Fruit fly (Drosophila melanogaster): ENCODE results near the gene CG32487.

DNA sequence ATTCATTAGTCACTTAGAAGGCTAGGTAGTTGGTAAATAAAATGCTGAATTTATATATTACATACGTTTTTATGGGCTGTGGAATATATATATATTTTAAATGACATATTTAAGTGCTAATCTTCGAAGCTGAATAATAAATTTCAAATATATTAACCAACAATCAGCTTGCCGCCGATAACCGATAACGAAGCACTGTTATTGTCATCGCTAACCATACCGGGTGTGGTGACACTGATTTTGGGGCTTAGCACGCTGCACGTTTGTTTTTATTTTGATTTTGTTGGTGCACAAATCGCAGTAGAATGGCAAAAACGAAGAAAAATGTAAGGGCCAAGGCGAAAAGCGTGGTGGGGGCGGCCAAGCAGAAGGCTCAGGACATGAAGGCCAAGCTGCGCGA is 37.8 kb upstream of the CG32487 start, which contains the start of gene CG16753:
- TF ChIP-seq psq (optimal IDR thresholded peaks at IDR 0.05) (no peak), usp (GFP tag; optimal IDR thresholded peaks at IDR 0.05) (no peak), CG8478 (optimal IDR thresholded peaks at IDR 0.05) (no peak)
